Worm (Caenorhabditis elegans) whole organism, midembryonic: ENCODE measurements around the gene cest-13.

ENCODE experiments used
- T22C8.4 ChIP-seq: fragments of 200-800 bp; sonication (Bioruptor generic); IDR thresholded peaks from 2 replicates; pipeline ENCODE4 v1.3.6; 2022; ENCODE audit warnings: missing genetic modification characterization, missing compliant biosample characterization
- cog-1 ChIP-seq: sonication (generic microtip); optimal IDR thresholded peaks from 2 replicates; lab custom pipeline; 2016; ENCODE audit warnings: missing genetic modification characterization, missing compliant biosample characterization
- flt-1 ChIP-seq: fragments of 200-800 bp; sonication (Bioruptor generic); IDR thresholded peaks from 2 replicates; pipeline ENCODE4 v1.3.6; 2022; ENCODE audit warnings: missing genetic modification characterization, missing compliant biosample characterization
- klf-2 ChIP-seq: fragments of 200-800 bp; sonication (Bioruptor generic); conservative IDR thresholded peaks from 2 replicates; pipeline ENCODE4 v1.3.6; 2022; ENCODE audit warnings: missing genetic modification reagents, missing genetic modification characterization, missing compliant biosample characterization
- med-1 ChIP-seq: sonication (generic microtip); optimal IDR thresholded peaks from 2 replicates; lab custom pipeline; 2017; ENCODE audit warnings: missing genetic modification characterization, mild to moderate bottlenecking, missing compliant biosample characterization, antibody characterized with exemption, missing genetic modification reagents; ENCODE audit not compliant: insufficient read depth
- ref-1 ChIP-seq: fragments of 200-800 bp; sonication (Bioruptor generic); conservative IDR thresholded peaks from 2 replicates; pipeline ENCODE4 v1.3.6; 2022; ENCODE audit warnings: missing genetic modification reagents, missing genetic modification characterization, missing compliant biosample characterization
- tab-1 ChIP-seq: fragments of 200-800 bp; sonication (Bioruptor generic); IDR thresholded peaks from 2 replicates; pipeline ENCODE4 v1.3.6; 2022; ENCODE audit warnings: missing genetic modification characterization, missing compliant biosample characterization
- ztf-23 ChIP-seq: fragments of 200-800 bp; sonication (Bioruptor generic); IDR thresholded peaks from 2 replicates; pipeline ENCODE4 v1.3.6; 2022; ENCODE audit warnings: missing genetic modification reagents, missing genetic modification characterization, missing compliant biosample characterization
- ztf-29 ChIP-seq: fragments of 200-800 bp; sonication (Bioruptor generic); IDR thresholded peaks from 2 replicates; pipeline ENCODE4 v1.3.6; 2022; ENCODE audit warnings: missing genetic modification reagents, missing genetic modification characterization, missing compliant biosample characterization

cest-13 gene

ce11 chrX:13772734-13773133, 12.7 kb downstream of the cest-13 start:
- TF ChIP-seq ztf-29 (GFP tag; lab: Robert Waterston, UW) = no peak
- TF ChIP-seq ztf-23 (GFP tag; lab: Robert Waterston, UW) = no peak
- TF ChIP-seq ref-1 = no peak
- no peak for TF ChIP-seq cog-1
- no peak for TF ChIP-seq flt-1 (GFP tag; lab: Robert Waterston, UW)
- no peak for TF ChIP-seq tab-1 (GFP tag; lab: Robert Waterston, UW)
- TF ChIP-seq T22C8.4 (GFP tag; lab: Robert Waterston, UW) = no peak
- no peak for TF ChIP-seq med-1 (GFP tag; lab: Kevin White, UChicago)

ce11 chrX:13774144-13774543, 14.1 kb downstream of the cest-13 start:
- TF ChIP-seq med-1 (GFP tag; lab: Kevin White, UChicago) (no peak), ref-1 (no peak), ztf-29 (GFP tag; lab: Robert Waterston, UW) (no peak), flt-1 (GFP tag; lab: Robert Waterston, UW) (no peak), ztf-23 (GFP tag; lab: Robert Waterston, UW) (no peak), tab-1 (GFP tag; lab: Robert Waterston, UW) (no peak), klf-2 (GFP tag; lab: Robert Waterston, UW) (no peak), T22C8.4 (GFP tag; lab: Robert Waterston, UW) (no peak), cog-1 (no peak)

- TF ChIP-seq ztf-29 (GFP tag; lab: Robert Waterston, UW) (no peak), tab-1 (GFP tag; lab: Robert Waterston, UW) (no peak), flt-1 (GFP tag; lab: Robert Waterston, UW) (no peak), klf-2 (GFP tag; lab: Robert Waterston, UW) (no peak), cog-1 (no peak), ref-1 (no peak), med-1 (GFP tag; lab: Kevin White, UChicago) (no peak)
Observed at ce11 chrX:13775508-13775907, 15.5 kb downstream of the cest-13 start.

DNA sequence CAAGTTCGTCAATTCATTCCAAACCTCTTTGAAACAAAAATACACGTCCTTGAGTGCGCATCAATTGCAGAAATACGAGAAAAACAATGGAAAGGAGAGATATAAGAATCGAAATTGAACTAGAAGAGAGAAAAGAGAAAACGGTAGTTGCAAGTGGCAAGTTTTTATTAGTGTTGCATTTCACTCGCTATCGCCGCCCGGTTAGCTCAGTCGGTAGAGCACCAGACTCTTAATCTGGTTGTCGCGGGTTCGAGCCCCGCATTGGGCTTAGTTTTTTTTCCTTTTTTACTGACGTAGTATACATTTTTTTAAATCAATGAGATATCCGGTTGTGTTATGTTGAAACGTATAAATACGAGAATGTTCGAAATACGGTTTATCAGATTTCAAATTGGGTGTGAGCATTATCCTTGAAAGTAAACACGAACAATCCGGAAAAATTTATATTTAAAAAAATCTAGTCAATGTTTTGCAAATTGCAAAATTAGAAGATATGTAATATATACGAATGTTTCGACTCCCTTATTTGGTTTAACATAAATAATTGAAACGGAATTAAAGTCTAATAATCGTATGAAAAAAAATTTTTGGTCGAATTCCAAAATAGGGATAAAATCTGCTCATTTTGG, 21.5 kb downstream of the cest-13 start:
- TF ChIP-seq tab-1 (GFP tag; lab: Robert Waterston, UW) = peak; percentile 49; the same call in 1 of the 2 replicates
- TF ChIP-seq klf-2 (GFP tag; lab: Robert Waterston, UW) = peak; percentile 69
- no peak for TF ChIP-seq med-1 (GFP tag; lab: Kevin White, UChicago)
- TF ChIP-seq ztf-23 (GFP tag; lab: Robert Waterston, UW) = peak; percentile 70

ce11 chrX:13782074-13782462, 22.0 kb downstream of the cest-13 start:
- TF ChIP-seq flt-1 (GFP tag; lab: Robert Waterston, UW) (peak; percentile 78), tab-1 (GFP tag; lab: Robert Waterston, UW) (no peak), klf-2 (GFP tag; lab: Robert Waterston, UW) (no peak)

ce11 chrX:13785268-13785667, 25.2 kb downstream of the cest-13 start, which contains the start of gene F55F3.4:
Gene F55F3.4, plus strand, starts transcription at chrX:13785568.
- no peak for TF ChIP-seq cog-1
- no peak for TF ChIP-seq med-1 (GFP tag; lab: Kevin White, UChicago)
- TF ChIP-seq tab-1 (GFP tag; lab: Robert Waterston, UW) = no peak
- TF ChIP-seq T22C8.4 (GFP tag; lab: Robert Waterston, UW) = no peak
- no peak for TF ChIP-seq flt-1 (GFP tag; lab: Robert Waterston, UW)
- no peak for TF ChIP-seq ref-1
- TF ChIP-seq ztf-23 (GFP tag; lab: Robert Waterston, UW) = no peak
- no peak for TF ChIP-seq ztf-29 (GFP tag; lab: Robert Waterston, UW)
- TF ChIP-seq klf-2 (GFP tag; lab: Robert Waterston, UW) = no peak

ce11 chrX:13790532-13790931, 30.5 kb downstream of the cest-13 start, which contains the start of gene ZK1086.3:
Gene ZK1086.3, plus strand, starts transcription at chrX:13790832.
- TF ChIP-seq cog-1 = no peak

ce11 chrX:13793525-13793924, 33.5 kb downstream of the cest-13 start, which contains the start of gene ZK1086.2:
Gene ZK1086.2, minus strand, starts transcription at chrX:13793625.
- TF ChIP-seq med-1 (GFP tag; lab: Kevin White, UChicago) (no peak), klf-2 (GFP tag; lab: Robert Waterston, UW) (no peak), cog-1 (no peak), tab-1 (GFP tag; lab: Robert Waterston, UW) (no peak), ztf-29 (GFP tag; lab: Robert Waterston, UW) (no peak), ref-1 (no peak), ztf-23 (GFP tag; lab: Robert Waterston, UW) (no peak), flt-1 (GFP tag; lab: Robert Waterston, UW) (no peak), T22C8.4 (GFP tag; lab: Robert Waterston, UW) (no peak)

DNA sequence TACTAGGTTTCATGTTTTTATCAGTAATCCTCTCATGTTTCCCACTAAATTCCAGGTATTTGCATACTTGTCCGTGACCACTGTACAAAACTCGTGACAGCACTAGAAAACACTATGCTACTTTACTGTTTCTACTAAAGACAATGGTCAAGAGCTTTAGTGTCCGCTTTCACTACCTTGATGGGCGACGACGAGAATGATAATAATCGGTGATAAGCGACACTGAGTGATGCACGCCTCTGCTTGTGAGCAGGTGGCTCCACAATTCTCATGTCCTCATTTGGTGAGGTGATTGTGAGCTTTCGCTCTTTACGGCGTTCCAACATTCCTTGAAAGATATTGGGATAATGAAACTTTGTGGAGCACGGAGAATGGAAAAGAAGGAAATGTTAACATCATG, 43.2 kb downstream of the cest-13 start:
- TF ChIP-seq ztf-23 (GFP tag; lab: Robert Waterston, UW) = no peak
- TF ChIP-seq tab-1 (GFP tag; lab: Robert Waterston, UW) = no peak
- TF ChIP-seq cog-1 = no peak
- no peak for TF ChIP-seq klf-2 (GFP tag; lab: Robert Waterston, UW)
- no peak for TF ChIP-seq T22C8.4 (GFP tag; lab: Robert Waterston, UW)
- TF ChIP-seq med-1 (GFP tag; lab: Kevin White, UChicago) = no peak
- TF ChIP-seq ztf-29 (GFP tag; lab: Robert Waterston, UW) = no peak
- no peak for TF ChIP-seq ref-1
- TF ChIP-seq flt-1 (GFP tag; lab: Robert Waterston, UW) = no peak

- TF ChIP-seq T22C8.4 (GFP tag; lab: Robert Waterston, UW) = no peak
- no peak for TF ChIP-seq ztf-29 (GFP tag; lab: Robert Waterston, UW)
- no peak for TF ChIP-seq cog-1
- no peak for TF ChIP-seq ztf-23 (GFP tag; lab: Robert Waterston, UW)
- TF ChIP-seq med-1 (GFP tag; lab: Kevin White, UChicago) = no peak
- TF ChIP-seq ref-1 = no peak
- TF ChIP-seq klf-2 (GFP tag; lab: Robert Waterston, UW) = no peak
- TF ChIP-seq tab-1 (GFP tag; lab: Robert Waterston, UW) = no peak
- no peak for TF ChIP-seq flt-1 (GFP tag; lab: Robert Waterston, UW)
Observed at ce11 chrX:13809773-13810172, 49.7 kb downstream of the cest-13 start, which contains the start of gene obr-3. Gene obr-3, minus strand, starts transcription at chrX:13809873.
